Worm (Caenorhabditis elegans) whole organism, L4 larva: Measurements from ENCODE around the gene chup-1.

Experiments used
- F10B5.3 ChIP-seq: sonication (generic microtip); optimal IDR thresholded peaks from 2 replicates; lab custom pipeline; 2016; ENCODE audit warnings: mild to moderate bottlenecking, missing genetic modification characterization, missing compliant biosample characterization
- F26F4.8 ChIP-seq: fragments of 200-800 bp; sonication (Bioruptor generic); conservative IDR thresholded peaks from 2 replicates; pipeline ENCODE4 v1.3.6; 2022; ENCODE audit warnings: missing genetic modification characterization, missing compliant biosample characterization
- F44E2.7 ChIP-seq: fragments of 200-800 bp; sonication (Bioruptor generic); IDR thresholded peaks from 2 replicates; pipeline ENCODE4 v2.1.2; 2022; ENCODE audit warnings: missing genetic modification characterization, missing compliant biosample characterization
- F49E8.2 ChIP-seq: sonication (generic microtip); optimal IDR thresholded peaks from 2 replicates; lab custom pipeline; 2016; ENCODE audit warnings: missing compliant biosample characterization, mild to moderate bottlenecking, missing genetic modification characterization, borderline replicate concordance
- T20F7.1 ChIP-seq: fragments of 200-800 bp; sonication (Bioruptor generic); optimal IDR thresholded peaks from 2 replicates; lab custom pipeline; 2018; ENCODE audit warnings: mild to moderate bottlenecking, missing genetic modification characterization, missing compliant biosample characterization
- T26A8.4 ChIP-seq: fragments of 200-800 bp; sonication (Bioruptor generic); IDR thresholded peaks from 2 replicates; pipeline ENCODE4 v1.3.6; 2022; ENCODE audit warnings: missing genetic modification characterization, missing compliant biosample characterization
- Y5F2A.4 ChIP-seq: fragments of 200-800 bp; sonication (Bioruptor generic); optimal IDR thresholded peaks from 2 replicates; lab custom pipeline; 2018; ENCODE audit warnings: mild to moderate bottlenecking, missing genetic modification characterization, missing compliant biosample characterization
- ZK337.2 ChIP-seq: fragments of 200-800 bp; sonication (Bioruptor generic); IDR thresholded peaks from 2 replicates; pipeline ENCODE4 v1.3.6; 2022; ENCODE audit warnings: missing genetic modification reagents, missing genetic modification characterization, missing compliant biosample characterization
- aha-1 ChIP-seq: fragments of 150-350 bp; peaks from one replicate; lab custom pipeline; 2014; ENCODE audit warnings: missing biosample characterization, missing genetic modification characterization
- attf-4 ChIP-seq: sonication (generic microtip); optimal IDR thresholded peaks from 3 replicates; lab custom pipeline; 2017; ENCODE audit warnings: missing biosample characterization, missing genetic modification characterization
- ceh-28 ChIP-seq: fragments of 150-350 bp; optimal IDR thresholded peaks from 2 replicates; lab custom pipeline; 2014; ENCODE audit warnings: missing biosample characterization, missing genetic modification reagents, missing genetic modification characterization
- ceh-32 ChIP-seq: sonication (generic microtip); optimal IDR thresholded peaks from 2 replicates; lab custom pipeline; 2016; ENCODE audit warnings: mild to moderate bottlenecking, missing genetic modification characterization, missing compliant biosample characterization; ENCODE audit not compliant: poor library complexity
- ceh-62 ChIP-seq: sonication (generic microtip); optimal IDR thresholded peaks from 2 replicates; lab custom pipeline; 2017; ENCODE audit warnings: missing biosample characterization, missing genetic modification characterization
- daf-12 ChIP-seq: fragments of 150-350 bp; optimal IDR thresholded peaks from 2 replicates; lab custom pipeline; 2014; ENCODE audit warnings: missing biosample characterization, missing genetic modification reagents, missing genetic modification characterization
- daf-16 ChIP-seq, 3 experiments: sonication (generic microtip); optimal IDR thresholded peaks; 2 replicates each; lab custom pipeline; 2016 to 2017; ENCODE audit warnings: missing genetic modification characterization in 3 of 3, missing genetic modification reagents in 3 of 3, mild to moderate bottlenecking in 2 of 3, missing compliant biosample characterization in 2 of 3, missing biosample characterization in 1 of 3, moderate library complexity in 1 of 3
- daf-19 ChIP-seq: fragments of 200-800 bp; sonication (Bioruptor generic); conservative IDR thresholded peaks from 2 replicates; pipeline ENCODE4 v1.3.6; 2022; ENCODE audit warnings: missing genetic modification characterization, missing compliant biosample characterization
- daf-8 ChIP-seq: fragments of 200-800 bp; sonication (Bioruptor generic); IDR thresholded peaks from 2 replicates; pipeline ENCODE4 v1.3.6; 2022; ENCODE audit warnings: missing genetic modification characterization, missing compliant biosample characterization
- dmd-6 ChIP-seq: fragments of 200-800 bp; sonication (Bioruptor generic); IDR thresholded peaks from 2 replicates; pipeline ENCODE4 v1.3.6; 2022; ENCODE audit warnings: missing genetic modification reagents, missing genetic modification characterization, missing compliant biosample characterization
- dpl-1 ChIP-seq: fragments of 150-350 bp; optimal IDR thresholded peaks from 2 replicates; lab custom pipeline; 2014; ENCODE audit warnings: missing biosample characterization, missing genetic modification reagents, missing genetic modification characterization
- dve-1 ChIP-seq: sonication (generic microtip); optimal IDR thresholded peaks from 2 replicates; lab custom pipeline; 2017; ENCODE audit warnings: antibody characterized with exemption, mild to moderate bottlenecking, missing genetic modification characterization, missing compliant biosample characterization; ENCODE audit not compliant: insufficient read depth
- egl-43 ChIP-seq: fragments of 200-800 bp; sonication (Bioruptor generic); IDR thresholded peaks from 2 replicates; pipeline ENCODE4 v1.3.6; 2022; ENCODE audit warnings: missing genetic modification reagents, missing genetic modification characterization, missing compliant biosample characterization
- fkh-10 ChIP-seq: fragments of 150-350 bp; optimal IDR thresholded peaks from 2 replicates; lab custom pipeline; 2014; ENCODE audit warnings: missing biosample characterization, missing genetic modification reagents, missing genetic modification characterization
- gei-8 ChIP-seq: fragments of 200-800 bp; sonication (Bioruptor generic); optimal IDR thresholded peaks from 2 replicates; lab custom pipeline; 2018; ENCODE audit warnings: mild to moderate bottlenecking, missing genetic modification characterization, missing compliant biosample characterization
- hif-1 ChIP-seq, 2 experiments: sonication (generic microtip); optimal IDR thresholded peaks; 2 replicates each; lab custom pipeline; 2016 to 2017; ENCODE audit warnings: missing compliant biosample characterization in 2 of 2, missing genetic modification characterization in 2 of 2, missing genetic modification reagents in 2 of 2, missing genotype in 2 of 2, mild to moderate bottlenecking in 1 of 2
- hlh-11 ChIP-seq: fragments of 200-800 bp; sonication (Bioruptor generic); optimal IDR thresholded peaks from 2 replicates; lab custom pipeline; 2018; ENCODE audit warnings: mild to moderate bottlenecking, missing genetic modification characterization, missing compliant biosample characterization
- hlh-30 ChIP-seq: sonication (generic microtip); optimal IDR thresholded peaks from 2 replicates; lab custom pipeline; 2017; ENCODE audit warnings: antibody characterized with exemption, mild to moderate bottlenecking, missing genetic modification characterization, missing compliant biosample characterization; ENCODE audit not compliant: insufficient read depth
- lim-7 ChIP-seq: fragments of 200-800 bp; sonication (Bioruptor generic); IDR thresholded peaks from 2 replicates; pipeline ENCODE4 v1.3.6; 2022; ENCODE audit warnings: missing genetic modification characterization, missing compliant biosample characterization
- lin-15B ChIP-seq: fragments of 150-350 bp; sonication (generic microtip); optimal IDR thresholded peaks from 3 replicates; lab custom pipeline; 2014; ENCODE audit warnings: missing biosample characterization, missing genetic modification characterization
- lin-29 ChIP-seq: fragments of 200-800 bp; sonication (Bioruptor generic); IDR thresholded peaks from 2 replicates; pipeline ENCODE4 v1.3.6; 2022; ENCODE audit warnings: missing genetic modification reagents, missing genetic modification characterization, missing compliant biosample characterization
- lin-38 ChIP-seq: fragments of 200-800 bp; sonication (Bioruptor generic); IDR thresholded peaks from 2 replicates; pipeline ENCODE4 v1.3.6; 2022; ENCODE audit warnings: missing genetic modification reagents, missing genetic modification characterization, missing compliant biosample characterization
- lir-3 ChIP-seq: sonication (generic microtip); optimal IDR thresholded peaks from 2 replicates; lab custom pipeline; 2016; ENCODE audit warnings: mild to moderate bottlenecking, missing genetic modification characterization, missing compliant biosample characterization
- lsy-2 ChIP-seq, 2 experiments: fragments of 150-350 bp in 1 of 2; sonication (generic microtip) in 1 of 2; optimal IDR thresholded peaks; 2 replicates each; lab custom pipeline; 2014 to 2017; ENCODE audit warnings: missing biosample characterization in 2 of 2, missing genetic modification characterization in 2 of 2
- mes-2 ChIP-seq: sonication (generic microtip); optimal IDR thresholded peaks from 2 replicates; lab custom pipeline; 2016; ENCODE audit warnings: missing genotype, mild to moderate bottlenecking, missing genetic modification characterization, missing compliant biosample characterization; ENCODE audit not compliant: poor library complexity, severe bottlenecking
- nhr-11 ChIP-seq: fragments of 150-350 bp; optimal IDR thresholded peaks from 2 replicates; lab custom pipeline; 2014; ENCODE audit warnings: missing biosample characterization, missing genetic modification characterization
- nhr-111 ChIP-seq: fragments of 200-800 bp; sonication (Bioruptor generic); optimal IDR thresholded peaks from 2 replicates; lab custom pipeline; 2018; ENCODE audit warnings: mild to moderate bottlenecking, missing genetic modification characterization, missing compliant biosample characterization
- nhr-28 ChIP-seq: fragments of 150-350 bp; optimal IDR thresholded peaks from 2 replicates; lab custom pipeline; 2014; ENCODE audit warnings: missing biosample characterization, missing genetic modification characterization
- nhr-48 ChIP-seq: sonication (generic microtip); optimal IDR thresholded peaks from 2 replicates; lab custom pipeline; 2016; ENCODE audit warnings: mild to moderate bottlenecking, missing genetic modification characterization, missing compliant biosample characterization
- php-3 ChIP-seq: fragments of 200-800 bp; sonication (Bioruptor generic); IDR thresholded peaks from 2 replicates; pipeline ENCODE4 v1.3.6; 2022; ENCODE audit warnings: missing genetic modification reagents, missing genetic modification characterization, missing compliant biosample characterization
- pqm-1 ChIP-seq: sonication (generic microtip); optimal IDR thresholded peaks from 2 replicates; lab custom pipeline; 2017; ENCODE audit warnings: missing biosample characterization, missing genetic modification characterization
- saeg-2 ChIP-seq: fragments of 200-800 bp; sonication (Bioruptor generic); IDR thresholded peaks from 2 replicates; pipeline ENCODE4 v1.3.6; 2022; ENCODE audit warnings: missing genetic modification reagents, missing genetic modification characterization, missing compliant biosample characterization
- set-16 ChIP-seq: fragments of 200-800 bp; sonication (Bioruptor generic); IDR thresholded peaks from 2 replicates; pipeline ENCODE4 v1.3.6; 2022; ENCODE audit warnings: missing genetic modification reagents, missing genetic modification characterization, missing compliant biosample characterization
- snpc-1.2 ChIP-seq: fragments of 200-800 bp; sonication (Bioruptor generic); IDR thresholded peaks from 2 replicates; pipeline ENCODE4 v1.3.6; 2022; ENCODE audit warnings: missing genetic modification reagents, missing genetic modification characterization, missing compliant biosample characterization
- spr-1 ChIP-seq: sonication (generic microtip); optimal IDR thresholded peaks from 2 replicates; lab custom pipeline; 2016; ENCODE audit warnings: mild to moderate bottlenecking, missing genetic modification characterization, missing compliant biosample characterization
- tag-97 ChIP-seq: fragments of 200-800 bp; sonication (Bioruptor generic); IDR thresholded peaks from 2 replicates; pipeline ENCODE4 v1.3.6; 2022; ENCODE audit warnings: missing genetic modification characterization, missing compliant biosample characterization
- tra-1 ChIP-seq: fragments of 200-800 bp; sonication (Bioruptor generic); IDR thresholded peaks from 2 replicates; pipeline ENCODE4 v1.3.6; 2022; ENCODE audit warnings: missing genetic modification reagents, missing genetic modification characterization, missing compliant biosample characterization
- unc-39 ChIP-seq: sonication (generic microtip); optimal IDR thresholded peaks from 2 replicates; lab custom pipeline; 2017; ENCODE audit warnings: missing biosample characterization, missing genetic modification characterization
- zfp-3 ChIP-seq: fragments of 200-800 bp; sonication (Bioruptor generic); conservative IDR thresholded peaks from 2 replicates; pipeline ENCODE4 v1.3.6; 2022; ENCODE audit warnings: missing genetic modification reagents, missing genetic modification characterization, missing compliant biosample characterization
- zip-2 ChIP-seq: fragments of 150-350 bp; optimal IDR thresholded peaks from 2 replicates; lab custom pipeline; 2014; ENCODE audit warnings: missing biosample characterization, missing genetic modification characterization
- ztf-11 ChIP-seq: fragments of 150-350 bp; optimal IDR thresholded peaks from 2 replicates; lab custom pipeline; 2014; ENCODE audit warnings: missing biosample characterization, missing genetic modification characterization
- ztf-7 ChIP-seq: fragments of 150-350 bp; optimal IDR thresholded peaks from 2 replicates; lab custom pipeline; 2014; ENCODE audit warnings: missing biosample characterization, missing genetic modification characterization

chup-1 gene

ce11 chrX:8810908-8811307 lies 18.9 kb downstream of the chup-1 start, which contains the start of gene R04E5.9 (continued):
- TF ChIP-seq lin-15B (no peak), aha-1 (peak; percentile 100), F10B5.3 (tag; lab: Kevin White, UChicago) (no peak), F49E8.2 (tag; lab: Kevin White, UChicago) (no peak)
- TF ChIP-seq, all 104 proteins: peak for 55

- TF ChIP-seq hlh-30 (tag; lab: Kevin White, UChicago): peak; percentile 15
- no peak for TF ChIP-seq hif-1 (tag; optimal IDR thresholded peaks at IDR 0.05; lab: Kevin White, UChicago)
- TF ChIP-seq mes-2 (tag; lab: Kevin White, UChicago): peak; percentile 33
- no peak for TF ChIP-seq spr-1
- no peak for TF ChIP-seq snpc-1.2
- no peak for TF ChIP-seq dpl-1
- TF ChIP-seq gei-8: no peak
- no peak for TF ChIP-seq daf-8 (GFP tag; lab: Robert Waterston, UW)
- TF ChIP-seq daf-16 (GFP tag; optimal IDR thresholded peaks at IDR 0.05; lab: Kevin White, UChicago): no peak
- TF ChIP-seq daf-16 (tag; optimal IDR thresholded peaks at IDR 0.05; lab: Kevin White, UChicago): peak; percentile 82
- no peak for TF ChIP-seq lsy-2 (tag; optimal IDR thresholded peaks at IDR 0.05; lab: Kevin White, UChicago)
- TF ChIP-seq pqm-1 (tag; lab: Kevin White, UChicago): peak; percentile 90
- TF ChIP-seq nhr-11 (tag; lab: Kevin White, UChicago): no peak
- TF ChIP-seq tra-1 (GFP tag; lab: Robert Waterston, UW): peak; percentile 68; the same call in 1 of the 2 replicates
- TF ChIP-seq ceh-32: no peak
- no peak for TF ChIP-seq nhr-111 (GFP tag; lab: Kevin White, UChicago)
- no peak for TF ChIP-seq saeg-2 (GFP tag; lab: Robert Waterston, UW)
- no peak for TF ChIP-seq fkh-10 (GFP tag; lab: Kevin White, UChicago)
- TF ChIP-seq F44E2.7: no peak
- TF ChIP-seq ceh-28 (tag; lab: Kevin White, UChicago): no peak
- no peak for TF ChIP-seq zfp-3 (GFP tag; lab: Robert Waterston, UW)
- no peak for TF ChIP-seq daf-12 (tag; lab: Kevin White, UChicago)
- TF ChIP-seq egl-43 (GFP tag; lab: Robert Waterston, UW): no peak
- TF ChIP-seq php-3 (GFP tag; lab: Robert Waterston, UW): peak; percentile 69; the same call in 1 of the 2 replicates
- no peak for TF ChIP-seq T20F7.1
- no peak for TF ChIP-seq unc-39 (tag; lab: Kevin White, UChicago)
- peak; percentile 70 for TF ChIP-seq nhr-28 (tag; lab: Kevin White, UChicago)
- TF ChIP-seq ceh-62 (tag; lab: Kevin White, UChicago): no peak
- TF ChIP-seq lim-7 (GFP tag; lab: Robert Waterston, UW): no peak
- peak; percentile 78 for TF ChIP-seq dve-1 (tag; lab: Kevin White, UChicago)
- TF ChIP-seq F26F4.8 (GFP tag; lab: Robert Waterston, UW): no peak
- TF ChIP-seq attf-4: no peak
- TF ChIP-seq ztf-11 (tag; lab: Kevin White, UChicago): no peak
- no peak for TF ChIP-seq lin-38
- TF ChIP-seq hlh-11 (tag; lab: Kevin White, UChicago): peak; percentile 68
- TF ChIP-seq T26A8.4: no peak
- TF ChIP-seq Y5F2A.4 (GFP tag; lab: Kevin White, UChicago): no peak
- TF ChIP-seq dmd-6 (GFP tag; lab: Robert Waterston, UW): peak; percentile 75
- TF ChIP-seq nhr-48 (tag; lab: Kevin White, UChicago): peak; percentile 44
- no peak for TF ChIP-seq daf-19 (GFP tag; lab: Robert Waterston, UW)
- no peak for TF ChIP-seq ZK337.2 (GFP tag; lab: Robert Waterston, UW)
- TF ChIP-seq tag-97: no peak
- no peak for TF ChIP-seq lir-3 (tag; lab: Kevin White, UChicago)
- no peak for TF ChIP-seq lin-15B
- TF ChIP-seq zip-2 (tag; lab: Kevin White, UChicago): no peak
- no peak for TF ChIP-seq lin-29 (GFP tag; lab: Robert Waterston, UW)
- no peak for TF ChIP-seq set-16 (GFP tag; lab: Robert Waterston, UW)
- TF ChIP-seq ztf-7 (tag; lab: Kevin White, UChicago): no peak
Observed at ce11 chrX:8811916-8812315, 20.0 kb downstream of the chup-1 start, which contains the start of gene cnnm-2. Gene cnnm-2, plus strand, starts transcription at chrX:8812105.
